Worm (Caenorhabditis elegans): Measurements from ENCODE around the gene gldi-10.

gldi-10 gene

DNA sequence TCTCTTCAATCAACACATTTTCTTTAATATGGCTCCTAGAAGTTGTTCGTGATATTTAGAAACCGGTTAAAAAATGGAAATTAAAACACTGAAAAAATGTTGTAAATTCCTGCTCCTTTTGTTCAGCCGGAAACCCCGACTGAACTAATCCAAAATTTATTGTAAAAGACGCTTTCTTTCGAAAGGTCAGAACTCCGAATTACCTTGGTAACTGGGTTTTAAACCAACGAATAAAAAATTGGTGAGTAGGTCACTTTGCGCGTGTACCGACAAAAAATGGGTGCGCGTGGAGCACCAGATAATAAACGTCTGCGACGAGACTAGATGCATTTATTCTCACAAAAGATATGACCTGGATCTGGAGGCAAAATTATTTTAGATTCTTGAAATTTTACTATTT is 31.6 kb downstream of the gldi-10 start (continued):
- TF ChIP-seq lin-26 (GFP tag; IDR thresholded peaks at IDR 0.05) (no peak; the same call in 1 of the 2 replicates), sdz-38 (tag; optimal IDR thresholded peaks at IDR 0.05) (no peak), pbrm-1 (GFP tag; IDR thresholded peaks at IDR 0.05) (peak; percentile 61; the same call in 1 of the 2 replicates), nfya-2 (GFP tag; IDR thresholded peaks at IDR 0.05) (no peak), ZK185.1 (tag; optimal IDR thresholded peaks at IDR 0.05; ENCODE audit: poor library complexity, severe bottlenecking) (no peak), rcor-1 (GFP tag; IDR thresholded peaks at IDR 0.05) (peak; percentile 46; the same call in 1 of the 2 replicates), lsl-1 (GFP tag; optimal IDR thresholded peaks at IDR 0.05) (peak; percentile 4), hsf-1 (GFP tag; IDR thresholded peaks at IDR 0.05) (no peak), rec-8 (tag; optimal IDR thresholded peaks at IDR 0.05) (no peak), B0019.2 (GFP tag; conservative IDR thresholded peaks at IDR 0.05) (no peak), F10E7.11 (tag; optimal IDR thresholded peaks at IDR 0.05) (no peak), egl-18 (GFP tag; IDR thresholded peaks at IDR 0.05) (no peak), dpl-1 (GFP tag; optimal IDR thresholded peaks at IDR 0.05) (no peak), let-607 (tag; optimal IDR thresholded peaks at IDR 0.05) (no peak), rpc-1 (optimal IDR thresholded peaks at IDR 0.05) (no peak), rpc-1 (tag; optimal IDR thresholded peaks at IDR 0.05) (no peak), Y67H2A.10 (GFP tag; conservative IDR thresholded peaks at IDR 0.05) (no peak), madf-10 (tag; optimal IDR thresholded peaks at IDR 0.05) (no peak), ccch-3 (GFP tag; optimal IDR thresholded peaks at IDR 0.05) (no peak), K11D2.4 (GFP tag; IDR thresholded peaks at IDR 0.05) (no peak), snpc-1.3 (tag; optimal IDR thresholded peaks at IDR 0.05; ENCODE audit: insufficient read depth) (no peak), fkh-3 (tag; optimal IDR thresholded peaks at IDR 0.05) (no peak), zim-3 (tag; optimal IDR thresholded peaks at IDR 0.05) (no peak), F39B2.1 (GFP tag; IDR thresholded peaks at IDR 0.05) (no peak), snpc-3.4 (tag; optimal IDR thresholded peaks at IDR 0.05) (peak; percentile 14), T07F8.4 (tag; optimal IDR thresholded peaks at IDR 0.05) (no peak), mes-4 (tag; optimal IDR thresholded peaks at IDR 0.05) (no peak), gei-17 (GFP tag; optimal IDR thresholded peaks at IDR 0.05) (no peak), F57A8.1 (GFP tag; optimal IDR thresholded peaks at IDR 0.05) (no peak), attf-6 (GFP tag; IDR thresholded peaks at IDR 0.05) (peak; percentile 94), bed-1 (GFP tag; IDR thresholded peaks at IDR 0.05) (no peak), efl-1 (GFP tag; optimal IDR thresholded peaks at IDR 0.05) (no peak), Y53G8AR.9 (GFP tag; conservative IDR thresholded peaks at IDR 0.05) (no peak), him-1 (tag; optimal IDR thresholded peaks at IDR 0.05) (peak; percentile 1), Y53F4B.3 (GFP tag; IDR thresholded peaks at IDR 0.05) (no peak), unc-130 (GFP tag; optimal IDR thresholded peaks at IDR 0.05) (no peak), ama-1 (optimal IDR thresholded peaks at IDR 0.05) (no peak), ama-1 (GFP tag; optimal IDR thresholded peaks at IDR 0.05) (no peak), tlf-1 (GFP tag; optimal IDR thresholded peaks at IDR 0.05) (no peak), nfyb-1 (GFP tag; IDR thresholded peaks at IDR 0.05) (no peak), unc-62 (GFP tag; optimal IDR thresholded peaks at IDR 0.05) (no peak), bed-2 (GFP tag; IDR thresholded peaks at IDR 0.05) (no peak)

All from whole organism, young adult.